Fruit fly (Drosophila melanogaster): ENCODE data around the gene tey.

tey gene

DNA sequence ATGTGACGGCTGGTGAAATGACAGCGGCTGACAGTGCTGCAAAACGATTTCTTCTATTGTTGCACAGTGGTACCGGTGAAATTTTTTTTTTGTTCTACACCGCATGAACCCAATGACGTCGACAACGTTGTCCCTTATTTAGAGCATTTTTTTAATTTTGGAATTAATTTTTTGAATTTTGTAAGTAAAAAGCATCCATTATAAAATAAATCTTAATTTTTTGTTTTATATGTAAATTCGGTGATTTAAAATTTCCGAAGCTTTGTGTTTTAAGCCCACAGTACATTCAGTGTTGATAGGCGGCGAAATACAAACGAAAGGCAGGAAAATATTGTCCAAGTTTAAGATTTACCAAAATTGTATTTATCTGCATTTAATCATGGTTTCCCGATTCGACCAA, 51.7 kb downstream of the tey start, which contains the start of the genes Lon and PIG-F (continued):
- TF ChIP-seq CG3726 (GFP tag; IDR thresholded peaks at IDR 0.05) = peak; percentile 97
- TF ChIP-seq Asciz (GFP tag; optimal IDR thresholded peaks at IDR 0.05) = peak; percentile 99
- TF ChIP-seq Dbx (GFP tag; IDR thresholded peaks at IDR 0.05) = peak; percentile 99
- TF ChIP-seq CG30403 (GFP tag; optimal IDR thresholded peaks at IDR 0.05) = peak; percentile 100
- TF ChIP-seq Mrtf (GFP tag; IDR thresholded peaks at IDR 0.05) = peak; percentile 98
- peak; percentile 98 for TF ChIP-seq ase (GFP tag; IDR thresholded peaks at IDR 0.05)
- peak; percentile 100 for TF ChIP-seq CG4424 (GFP tag; optimal IDR thresholded peaks at IDR 0.05)
- peak; percentile 24 for TF ChIP-seq gfzf (GFP tag; optimal IDR thresholded peaks at IDR 0.05)
- peak; percentile 97 for TF ChIP-seq nom (GFP tag; optimal IDR thresholded peaks at IDR 0.05)
- TF ChIP-seq Ets65A (GFP tag) = peak; percentile 100
- TF ChIP-seq MBD-R2 (GFP tag; IDR thresholded peaks at IDR 0.05) = peak; percentile 99
- peak; percentile 74 for TF ChIP-seq CG16813 (GFP tag; IDR thresholded peaks at IDR 0.05; ENCODE audit: partially characterized antibody)
- peak; percentile 99 for TF ChIP-seq dmrt11E (tag; optimal IDR thresholded peaks at IDR 0.05)
- peak; percentile 96 for TF ChIP-seq CG12219 (GFP tag; optimal IDR thresholded peaks at IDR 0.05)
- TF ChIP-seq CG3847 (GFP tag; IDR thresholded peaks at IDR 0.05) = peak; percentile 99
- peak; percentile 96 for TF ChIP-seq corto (GFP tag; optimal IDR thresholded peaks at IDR 0.05)
- peak; percentile 55 for TF ChIP-seq Dp (GFP tag; optimal IDR thresholded peaks at IDR 0.05)
- peak; percentile 89 for TF ChIP-seq btn (GFP tag; optimal IDR thresholded peaks at IDR 0.05)
- TF ChIP-seq MESR4 (GFP tag; optimal IDR thresholded peaks at IDR 0.05) = peak; percentile 22
- peak; percentile 93 for TF ChIP-seq exex (tag; optimal IDR thresholded peaks at IDR 0.05)
- TF ChIP-seq Gsc (GFP tag; IDR thresholded peaks at IDR 0.05) = peak; percentile 96
- peak; percentile 69 for TF ChIP-seq crol (GFP tag; IDR thresholded peaks at IDR 0.05)
- peak; percentile 98 to 99 for TF ChIP-seq chif (GFP tag; optimal IDR thresholded peaks at IDR 0.05)
- peak; percentile 98 for TF ChIP-seq ewg (GFP tag; optimal IDR thresholded peaks at IDR 0.05)
- TF ChIP-seq NfI (GFP tag; optimal IDR thresholded peaks at IDR 0.05) = peak; percentile 99
- TF ChIP-seq luna (GFP tag; optimal IDR thresholded peaks at IDR 0.05) = peak; percentile 95
- TF ChIP-seq GATAe (GFP tag; conservative IDR thresholded peaks at IDR 0.05) = peak; percentile 94
- peak; percentile 13; the same call in 1 of the 2 replicates for TF ChIP-seq ato (GFP tag; IDR thresholded peaks at IDR 0.05; ENCODE audit: partially characterized antibody)
- no peak for TF ChIP-seq sd (tag; optimal IDR thresholded peaks at IDR 0.05)
- TF ChIP-seq lmd (GFP tag; IDR thresholded peaks at IDR 0.05) = peak; percentile 99
- TF ChIP-seq ems (GFP tag; optimal IDR thresholded peaks at IDR 0.05) = peak; percentile 99
- peak; percentile 47 for TF ChIP-seq amos (GFP tag; IDR thresholded peaks at IDR 0.05; ENCODE audit: partially characterized antibody)
- peak; percentile 99 for TF ChIP-seq Mad (GFP tag; optimal IDR thresholded peaks at IDR 0.05)
- peak; percentile 95 for TF ChIP-seq CG17612 (GFP tag; IDR thresholded peaks at IDR 0.05)
- TF ChIP-seq Dfd (GFP tag; optimal IDR thresholded peaks at IDR 0.05) = peak in 1 of 2 experiments; percentile 85
- peak; percentile 100 for TF ChIP-seq Hr3 (GFP tag; optimal IDR thresholded peaks at IDR 0.05)
- peak; percentile 88 for TF ChIP-seq CG7745 (tag; optimal IDR thresholded peaks at IDR 0.05)
- no peak for TF ChIP-seq br (optimal IDR thresholded peaks at IDR 0.05)
- no peak for TF ChIP-seq prd (optimal IDR thresholded peaks at IDR 0.05)
- TF ChIP-seq prd (GFP tag; IDR thresholded peaks at IDR 0.05) = peak; percentile 99
- peak; percentile 100 for TF ChIP-seq CG2678 (tag; optimal IDR thresholded peaks at IDR 0.05)
- peak; percentile 100 for TF ChIP-seq tio (GFP tag; optimal IDR thresholded peaks at IDR 0.05)
- peak; percentile 99 for TF ChIP-seq slbo (GFP tag; IDR thresholded peaks at IDR 0.05)
- peak; percentile 97 for TF ChIP-seq repo (GFP tag; optimal IDR thresholded peaks at IDR 0.05)
- peak; percentile 99 for TF ChIP-seq fd3F (GFP tag; optimal IDR thresholded peaks at IDR 0.05)
- TF ChIP-seq CG3163 (GFP tag; optimal IDR thresholded peaks at IDR 0.05) = peak; percentile 85
- TF ChIP-seq CG2199 (GFP tag; IDR thresholded peaks at IDR 0.05) = peak; percentile 95
- TF ChIP-seq CG10565 (GFP tag; optimal IDR thresholded peaks at IDR 0.05) = peak; percentile 96
- TF ChIP-seq CG6813 (GFP tag; optimal IDR thresholded peaks at IDR 0.05) = peak; percentile 99
- TF ChIP-seq Stat92E (GFP tag; optimal IDR thresholded peaks at IDR 0.05) = peak in 1 of 3 experiments; percentile 95
- TF ChIP-seq CG6654 (GFP tag; optimal IDR thresholded peaks at IDR 0.05) = peak; percentile 95
